Fruit fly (Drosophila melanogaster): ENCODE measurements around the gene eRF3.

eRF3 gene

dm6 chr2L:12424555-12424954 lies 9.7 kb upstream of the eRF3 start, which contains the start of gene Fam92 (continued):
- TF ChIP-seq hkb (optimal IDR thresholded peaks at IDR 0.05) (no peak), hkb (GFP tag; IDR thresholded peaks at IDR 0.05) (peak; percentile 58), emc (GFP tag; optimal IDR thresholded peaks at IDR 0.05) (no peak), aop (GFP tag; IDR thresholded peaks at IDR 0.05) (no peak), CHES-1-like (GFP tag; optimal IDR thresholded peaks at IDR 0.05) (no peak), fru (optimal IDR thresholded peaks at IDR 0.05) (no peak), hbn (GFP tag; IDR thresholded peaks at IDR 0.05; ENCODE audit: partially characterized antibody) (no peak), gcm (GFP tag; optimal IDR thresholded peaks at IDR 0.05) (peak; percentile 71), Chrac-16 (GFP tag; optimal IDR thresholded peaks at IDR 0.05) (peak; percentile 57), CG31441 (GFP tag; IDR thresholded peaks at IDR 0.05) (peak; percentile 30; the same call in 1 of the 2 replicates), CkIIα-i1 (GFP tag; IDR thresholded peaks at IDR 0.05) (no peak), CG12769 (tag; optimal IDR thresholded peaks at IDR 0.05) (peak; percentile 49), scrt (GFP tag; optimal IDR thresholded peaks at IDR 0.05) (no peak), CTCF (GFP tag; optimal IDR thresholded peaks at IDR 0.05) (peak; percentile 99), sima (GFP tag; optimal IDR thresholded peaks at IDR 0.05) (no peak), kah (GFP tag; optimal IDR thresholded peaks at IDR 0.05) (no peak), luna (GFP tag; optimal IDR thresholded peaks at IDR 0.05) (no peak), da (GFP tag; optimal IDR thresholded peaks at IDR 0.05) (no peak), CG9876 (GFP tag; optimal IDR thresholded peaks at IDR 0.05) (no peak), CG6683 (GFP tag; optimal IDR thresholded peaks at IDR 0.05) (no peak), odd (GFP tag; optimal IDR thresholded peaks at IDR 0.05) (no peak), CG4820 (GFP tag; optimal IDR thresholded peaks at IDR 0.05) (no peak), ERR (GFP tag; optimal IDR thresholded peaks at IDR 0.05) (no peak), dmrt11E (tag; optimal IDR thresholded peaks at IDR 0.05) (peak; percentile 34), CG14710 (tag; optimal IDR thresholded peaks at IDR 0.05) (peak; percentile 39), pum (GFP tag; optimal IDR thresholded peaks at IDR 0.05) (peak; percentile 43), zfh1 (GFP tag; IDR thresholded peaks at IDR 0.05) (no peak; the same call in 2 of the 3 replicates), fd102C (GFP tag; optimal IDR thresholded peaks at IDR 0.05) (no peak), Oaz (GFP tag; IDR thresholded peaks at IDR 0.05) (no peak), Side (GFP tag; optimal IDR thresholded peaks at IDR 0.05) (peak; percentile 21), chn (GFP tag; optimal IDR thresholded peaks at IDR 0.05) (peak; percentile 7), h (optimal IDR thresholded peaks at IDR 0.05) (no peak), CG1602 (GFP tag; optimal IDR thresholded peaks at IDR 0.05) (peak; percentile 38), CG10565 (GFP tag; optimal IDR thresholded peaks at IDR 0.05) (no peak), run (tag; optimal IDR thresholded peaks at IDR 0.05) (no peak), ranshi (GFP tag; IDR thresholded peaks at IDR 0.05) (no peak), CG15011 (GFP tag; optimal IDR thresholded peaks at IDR 0.05) (no peak), CG8089 (GFP tag; optimal IDR thresholded peaks at IDR 0.05) (no peak), Sox102F (GFP tag; optimal IDR thresholded peaks at IDR 0.05) (peak; percentile 57), NK7.1 (GFP tag; optimal IDR thresholded peaks at IDR 0.05) (peak; percentile 1), B-H2 (GFP tag; optimal IDR thresholded peaks at IDR 0.05) (peak; percentile 65), NFAT (GFP tag; IDR thresholded peaks at IDR 0.05) (peak; percentile 82), CG31224 (GFP tag; IDR thresholded peaks at IDR 0.05) (no peak), crp (GFP tag; optimal IDR thresholded peaks at IDR 0.05) (no peak), so (GFP tag; IDR thresholded peaks at IDR 0.05) (peak; percentile 51; the same call in 2 of the 3 replicates), CG9797 (GFP tag; optimal IDR thresholded peaks at IDR 0.05) (no peak), CG18764 (GFP tag; optimal IDR thresholded peaks at IDR 0.05) (no peak), Dll (GFP tag; IDR thresholded peaks at IDR 0.05; ENCODE audit: partially characterized antibody) (no peak), CG11504 (tag; optimal IDR thresholded peaks at IDR 0.05) (peak; percentile 68), CG8388 (GFP tag; optimal IDR thresholded peaks at IDR 0.05) (no peak), gro (GFP tag; optimal IDR thresholded peaks at IDR 0.05) (peak; percentile 49), Gug (GFP tag; IDR thresholded peaks at IDR 0.05) (0 out of 4 replicates have a peak, but pooled peaks have one; percentile 18), CG10959 (GFP tag; IDR thresholded peaks at IDR 0.05) (no peak), vfl (GFP tag; optimal IDR thresholded peaks at IDR 0.05) (no peak)

Measured in whole organism, embryonic.